Worm (Caenorhabditis elegans): ENCODE data around the gene dot-1.4.

Gene dot-1.4

DNA sequence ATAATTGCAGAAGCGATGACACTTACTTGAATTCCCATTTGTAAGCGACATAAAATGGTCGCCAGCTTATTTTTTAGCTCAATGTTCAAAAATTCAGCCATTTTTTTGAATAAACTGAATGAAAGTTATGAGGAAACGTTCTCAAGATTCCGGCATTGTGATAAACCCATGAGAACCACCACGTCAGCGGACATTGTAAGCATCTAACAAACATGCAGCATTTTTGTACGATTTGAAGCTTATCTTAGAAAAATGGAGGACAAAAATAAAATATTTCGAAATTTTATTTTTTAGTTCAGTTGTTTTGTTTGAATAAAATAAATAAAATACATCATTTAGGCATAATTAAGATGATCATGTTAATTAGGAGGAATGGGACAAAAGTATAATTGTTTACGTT lies 21.8 kb upstream of the dot-1.4 start, which contains the start of gene T08D10.4:
TSS of gene T08D10.4 (minus strand) at position 101 of the 400 bp plus-strand sequence.
- TF ChIP-seq flt-1 (GFP tag; IDR thresholded peaks at IDR 0.05), result no peak

DNA sequence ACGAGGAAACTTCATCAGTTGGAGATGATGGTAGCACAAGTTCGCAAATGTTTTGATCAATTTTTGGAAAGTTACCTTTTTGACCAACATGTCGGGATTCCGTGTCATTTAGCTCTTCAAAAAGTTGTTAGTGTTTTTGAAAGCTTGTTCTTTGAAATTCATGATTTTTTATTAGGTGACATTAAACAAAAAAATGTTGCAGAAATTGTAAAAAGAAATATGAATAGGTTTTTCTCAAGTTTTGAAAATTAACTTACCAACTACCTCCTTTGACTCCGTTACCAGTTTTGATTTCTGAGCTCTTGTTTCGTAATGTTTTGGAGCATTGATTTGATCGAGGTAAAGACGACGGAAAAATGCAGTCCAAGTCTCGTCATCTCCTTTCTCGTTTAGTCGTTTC lies 20.7 kb upstream of the dot-1.4 start:
- TF ChIP-seq ets-7 (tag; optimal IDR thresholded peaks at IDR 0.05) (no peak), flt-1 (GFP tag; IDR thresholded peaks at IDR 0.05) (no peak), tbx-37 (GFP tag; conservative IDR thresholded peaks at IDR 0.05) (no peak)

DNA sequence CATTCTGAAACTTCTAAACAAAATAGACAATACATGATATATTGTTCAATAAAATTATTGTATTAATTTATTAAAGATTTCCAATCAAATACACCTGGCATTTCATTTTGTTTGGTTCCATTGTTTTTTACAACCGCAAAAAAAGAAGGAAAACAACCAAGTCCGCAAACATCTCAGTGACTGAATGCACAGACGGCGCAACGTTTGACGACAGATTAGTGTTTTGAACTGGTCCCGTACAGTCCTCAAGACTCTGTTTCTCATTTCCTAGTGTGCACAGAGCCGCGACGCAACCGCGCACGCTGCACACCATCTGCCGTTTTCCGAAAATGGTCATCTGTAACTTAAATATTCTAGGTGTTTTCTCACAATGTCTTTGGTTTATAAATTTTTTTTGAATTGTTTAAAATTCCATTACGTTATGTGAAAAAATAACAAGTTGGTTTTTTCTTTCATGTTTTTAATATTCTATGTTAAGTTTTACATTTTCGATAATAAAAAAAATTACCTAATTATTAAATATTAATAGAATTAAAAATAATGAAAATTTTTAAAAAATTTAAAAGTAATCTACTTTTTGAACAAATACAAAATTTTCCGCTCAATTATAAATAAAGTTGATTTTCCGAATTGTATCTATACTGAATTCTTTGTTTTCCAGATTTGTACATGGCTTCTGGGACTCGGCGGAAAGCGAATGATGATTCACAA lies 16.9 kb upstream of the dot-1.4 start, which contains the start of gene lsd-1:
TSS of gene lsd-1 (plus strand) at position 661 of the 711 bp plus-strand sequence.
- TF ChIP-seq hnd-1 (tag; optimal IDR thresholded peaks at IDR 0.05) (no peak), flt-1 (GFP tag; IDR thresholded peaks at IDR 0.05) (no peak), hmbx-1 (tag; optimal IDR thresholded peaks at IDR 0.05) (no peak), F13C5.2 (tag; optimal IDR thresholded peaks at IDR 0.05) (no peak), ceh-36 (tag; optimal IDR thresholded peaks at IDR 0.05) (no peak), tbx-11 (GFP tag; IDR thresholded peaks at IDR 0.05) (no peak), ets-7 (tag; optimal IDR thresholded peaks at IDR 0.05) (no peak), hmg-4 (GFP tag; optimal IDR thresholded peaks at IDR 0.05) (peak; percentile 7), ama-1 (optimal IDR thresholded peaks at IDR 0.05) (no peak)

DNA sequence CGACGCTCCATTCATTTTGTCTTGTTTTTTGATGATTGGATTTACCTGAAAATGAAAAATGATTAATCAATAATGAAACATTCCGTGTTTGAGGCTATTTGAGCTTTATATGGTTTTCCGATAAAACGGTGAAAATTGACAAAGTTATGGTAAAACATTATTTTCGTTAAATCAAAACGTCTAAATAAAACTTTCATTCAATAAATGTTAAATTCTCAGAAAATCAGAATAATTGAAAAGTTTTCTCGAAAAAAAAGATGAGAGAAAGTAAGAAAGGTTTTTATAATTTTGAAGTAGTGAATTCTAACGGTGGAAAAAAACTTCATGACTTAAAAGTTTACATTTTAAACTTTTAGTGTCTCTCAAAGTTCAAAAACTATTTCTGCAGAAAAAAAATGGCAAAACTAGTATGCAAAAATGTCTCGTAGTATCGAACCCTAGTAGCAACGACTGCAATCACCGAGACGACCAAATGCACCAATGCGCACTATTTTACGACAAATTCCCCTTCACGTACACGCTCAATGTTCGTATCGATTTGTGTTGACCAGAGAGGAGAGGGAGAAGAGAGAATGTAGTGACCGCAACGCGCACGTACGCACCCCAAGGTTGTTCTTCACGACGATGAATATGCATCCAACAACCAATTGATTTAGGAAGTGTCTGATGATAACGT lies 15.5 kb upstream of the dot-1.4 start, which contains the start of gene nfya-1:
TSS of gene nfya-1 (minus strand) at position 51 of the 676 bp plus-strand sequence.
- TF ChIP-seq tra-4 (tag; optimal IDR thresholded peaks at IDR 0.05) (no peak), hmg-4 (GFP tag; optimal IDR thresholded peaks at IDR 0.05) (no peak), F13C5.2 (tag; optimal IDR thresholded peaks at IDR 0.05) (peak; percentile 9)

DNA sequence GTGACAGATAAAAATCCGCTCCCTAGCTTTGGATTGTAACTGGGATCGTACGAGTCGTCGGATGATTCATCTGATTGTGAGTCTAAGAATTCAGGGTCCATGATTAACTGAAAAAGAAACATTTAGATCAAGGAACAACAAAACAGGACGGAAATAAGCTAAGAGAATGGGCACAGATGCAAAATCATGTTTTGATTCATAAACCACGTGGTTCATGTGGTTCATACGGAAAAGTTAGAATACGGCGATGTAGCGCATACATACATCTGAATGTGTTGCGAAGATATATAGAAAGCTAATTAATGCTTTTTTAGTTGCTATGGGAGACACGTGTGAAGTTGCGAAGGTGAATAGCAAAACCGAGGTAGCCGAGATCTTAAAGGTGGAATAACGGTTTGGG lies 10.5 kb upstream of the dot-1.4 start, which contains the start of gene F55G7.3:
TSS of gene F55G7.3 (minus strand) at position 101 of the 400 bp plus-strand sequence.
- TF ChIP-seq tbx-11 (GFP tag; IDR thresholded peaks at IDR 0.05) (no peak), hmbx-1 (tag; optimal IDR thresholded peaks at IDR 0.05) (no peak), tbx-37 (GFP tag; conservative IDR thresholded peaks at IDR 0.05) (no peak), F13C5.2 (tag; optimal IDR thresholded peaks at IDR 0.05) (no peak), sea-1 (GFP tag; conservative IDR thresholded peaks at IDR 0.05) (no peak), scrt-1 (GFP tag; IDR thresholded peaks at IDR 0.05) (no peak), hnd-1 (tag; optimal IDR thresholded peaks at IDR 0.05) (no peak), pes-1 (GFP tag; IDR thresholded peaks at IDR 0.05) (no peak), ceh-13 (GFP tag; optimal IDR thresholded peaks at IDR 0.05) (no peak), ceh-36 (tag; optimal IDR thresholded peaks at IDR 0.05) (no peak), aly-1 (tag; optimal IDR thresholded peaks at IDR 0.05) (no peak), ets-7 (tag; optimal IDR thresholded peaks at IDR 0.05) (no peak), tra-4 (tag; optimal IDR thresholded peaks at IDR 0.05) (no peak), hmg-4 (GFP tag; optimal IDR thresholded peaks at IDR 0.05) (no peak), B0310.2 (tag; optimal IDR thresholded peaks at IDR 0.05) (no peak), ama-1 (optimal IDR thresholded peaks at IDR 0.05) (no peak), flt-1 (GFP tag; IDR thresholded peaks at IDR 0.05) (no peak)

DNA sequence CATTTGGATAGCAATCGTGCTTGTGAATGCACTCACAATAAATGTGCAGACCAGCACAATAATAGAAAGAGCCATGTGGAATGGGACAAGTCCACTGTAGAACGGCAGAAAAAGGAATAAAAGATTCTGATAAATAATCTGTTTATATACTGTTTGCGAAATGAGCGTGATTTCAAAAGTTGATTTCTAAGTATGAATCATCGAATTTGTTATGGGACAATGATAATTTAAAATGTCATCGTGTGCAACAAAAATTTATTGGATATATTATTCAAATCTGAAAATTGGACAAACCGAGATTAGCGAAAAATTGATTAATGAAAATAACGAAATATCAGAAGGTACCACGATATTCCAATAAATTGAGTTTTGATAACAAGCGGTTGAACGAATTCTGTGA lies 7.4 kb upstream of the dot-1.4 start, which contains the start of gene F55G7.5:
TSS of gene F55G7.5 (minus strand) at position 101 of the 400 bp plus-strand sequence.
- no peak for TF ChIP-seq hmg-4 (GFP tag; optimal IDR thresholded peaks at IDR 0.05)
- no peak for TF ChIP-seq B0310.2 (tag; optimal IDR thresholded peaks at IDR 0.05)
- no peak for TF ChIP-seq aly-1 (tag; optimal IDR thresholded peaks at IDR 0.05)

DNA sequence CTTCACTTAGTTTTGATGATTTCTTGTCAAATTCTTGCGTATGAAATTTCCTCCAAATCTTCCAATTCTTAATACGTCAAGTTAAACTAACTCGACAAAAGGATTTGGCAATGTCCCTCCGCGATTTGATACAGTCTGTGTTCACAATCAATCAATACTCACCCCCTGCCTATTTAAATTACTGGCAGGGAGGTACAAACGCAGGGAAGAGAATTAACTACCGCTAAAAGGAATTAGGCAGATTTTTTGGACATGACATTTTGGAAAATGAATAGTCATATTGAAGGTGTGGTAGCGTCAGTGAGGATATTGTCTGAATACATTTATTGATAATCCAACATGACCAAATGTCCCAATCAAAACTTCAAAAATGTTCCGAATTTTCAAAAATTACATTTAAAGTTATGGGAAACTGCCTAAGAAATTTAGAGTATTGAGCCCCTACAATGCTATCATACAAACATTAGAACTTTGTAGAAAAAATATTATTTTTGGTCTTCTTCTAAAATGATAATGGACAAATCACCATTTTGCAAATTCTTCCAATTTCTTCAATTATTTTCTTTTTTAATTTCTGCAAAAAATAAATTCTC lies 6.0 kb upstream of the dot-1.4 start:
- TF ChIP-seq scrt-1 (GFP tag; IDR thresholded peaks at IDR 0.05), result peak; percentile 60
- TF ChIP-seq B0310.2 (tag; optimal IDR thresholded peaks at IDR 0.05), result no peak
- TF ChIP-seq F13C5.2 (tag; optimal IDR thresholded peaks at IDR 0.05), result peak; percentile 93
- TF ChIP-seq hmbx-1 (tag; optimal IDR thresholded peaks at IDR 0.05), result no peak
- TF ChIP-seq ets-7 (tag; optimal IDR thresholded peaks at IDR 0.05), result peak; percentile 4
- TF ChIP-seq pes-1 (GFP tag; IDR thresholded peaks at IDR 0.05), result no peak; the same call in 1 of the 2 replicates
- TF ChIP-seq aly-1 (tag; optimal IDR thresholded peaks at IDR 0.05), result no peak
- TF ChIP-seq tbx-11 (GFP tag; IDR thresholded peaks at IDR 0.05), result 0 out of 2 replicates have a peak, but pooled peaks have one; percentile 69
- peak; percentile 81 for TF ChIP-seq hmg-4 (GFP tag; optimal IDR thresholded peaks at IDR 0.05)
- TF ChIP-seq ceh-36 (tag; optimal IDR thresholded peaks at IDR 0.05), result peak; percentile 31
- peak; percentile 67 for TF ChIP-seq flt-1 (GFP tag; IDR thresholded peaks at IDR 0.05)
- no peak for TF ChIP-seq ama-1 (optimal IDR thresholded peaks at IDR 0.05)
- TF ChIP-seq tra-4 (tag; optimal IDR thresholded peaks at IDR 0.05), result no peak
- TF ChIP-seq hnd-1 (tag; optimal IDR thresholded peaks at IDR 0.05), result peak; percentile 2
- TF ChIP-seq tbx-37 (GFP tag; conservative IDR thresholded peaks at IDR 0.05), result peak; percentile 59; the same call in 1 of the 2 replicates
- TF ChIP-seq ceh-13 (GFP tag; optimal IDR thresholded peaks at IDR 0.05), result no peak
- TF ChIP-seq sea-1 (GFP tag; conservative IDR thresholded peaks at IDR 0.05), result no peak

DNA sequence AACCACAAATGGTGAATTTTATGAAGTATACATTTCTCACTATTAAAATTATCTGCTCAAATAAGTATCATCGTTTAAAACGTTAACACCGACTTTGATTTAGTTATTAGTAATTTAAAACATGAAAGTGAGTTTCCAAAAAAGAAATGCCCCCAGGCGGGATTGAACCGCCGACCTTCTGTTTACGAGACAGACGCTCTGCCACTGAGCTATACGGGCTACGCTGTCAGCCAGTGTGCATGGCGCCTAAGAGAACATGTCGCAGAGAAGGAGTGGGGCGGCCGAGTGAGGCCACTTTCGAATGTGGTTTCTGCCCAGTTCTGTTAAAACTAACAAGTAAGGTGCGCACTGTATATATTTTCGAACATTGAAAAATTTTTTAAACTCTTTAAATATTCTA lies 3.5 kb upstream of the dot-1.4 start:
- peak; percentile 66 for TF ChIP-seq hnd-1 (tag; optimal IDR thresholded peaks at IDR 0.05)
- TF ChIP-seq ets-7 (tag; optimal IDR thresholded peaks at IDR 0.05), result no peak
- peak; percentile 83 for TF ChIP-seq flt-1 (GFP tag; IDR thresholded peaks at IDR 0.05)
- TF ChIP-seq hmg-4 (GFP tag; optimal IDR thresholded peaks at IDR 0.05), result peak; percentile 86
- peak; percentile 78 for TF ChIP-seq tbx-37 (GFP tag; conservative IDR thresholded peaks at IDR 0.05)
- TF ChIP-seq sea-1 (GFP tag; conservative IDR thresholded peaks at IDR 0.05), result peak; percentile 88
- TF ChIP-seq B0310.2 (tag; optimal IDR thresholded peaks at IDR 0.05), result peak; percentile 60
- peak; percentile 80 for TF ChIP-seq F13C5.2 (tag; optimal IDR thresholded peaks at IDR 0.05)
- TF ChIP-seq ceh-13 (GFP tag; optimal IDR thresholded peaks at IDR 0.05), result peak; percentile 71
- peak; percentile 20 for TF ChIP-seq tra-4 (tag; optimal IDR thresholded peaks at IDR 0.05)
- no peak for TF ChIP-seq ama-1 (optimal IDR thresholded peaks at IDR 0.05)
- peak; percentile 79 for TF ChIP-seq tbx-11 (GFP tag; IDR thresholded peaks at IDR 0.05)
- TF ChIP-seq ceh-36 (tag; optimal IDR thresholded peaks at IDR 0.05), result peak; percentile 65
- peak; percentile 86 for TF ChIP-seq scrt-1 (GFP tag; IDR thresholded peaks at IDR 0.05)
- TF ChIP-seq pes-1 (GFP tag; IDR thresholded peaks at IDR 0.05), result peak; percentile 90
- peak; percentile 49 for TF ChIP-seq aly-1 (tag; optimal IDR thresholded peaks at IDR 0.05)
- no peak for TF ChIP-seq hmbx-1 (tag; optimal IDR thresholded peaks at IDR 0.05)
